Fruit fly (Drosophila melanogaster) whole organism, embryonic: ENCODE measurements around the gene Rpn2.
A peak's percentile ranks its signal among the peaks of the same experiment; 100 is the strongest.

Source experiments
- Aef1 ChIP-seq: fragments of 200-800 bp; sonication (Bioruptor generic); IDR thresholded peaks from 3 replicates; pipeline ENCODE4 v1.3.6; 2022; ENCODE audit warnings: missing biosample characterization, missing genetic modification characterization
- CG11085 ChIP-seq: fragments of 200-800 bp; sonication (Bioruptor generic); IDR thresholded peaks from 2 replicates; pipeline ENCODE4 v1.3.6; 2022; ENCODE audit warnings: missing biosample characterization, missing genetic modification characterization
- CG11456 ChIP-seq: fragments of 200-800 bp; sonication (Bioruptor generic); IDR thresholded peaks from 3 replicates; pipeline ENCODE4 v1.3.6; 2022; ENCODE audit warnings: missing biosample characterization, missing genetic modification characterization
- CG12219 ChIP-seq: fragments of 200-800 bp; sonication (Bioruptor generic); optimal IDR thresholded peaks from 3 replicates; lab custom pipeline; 2018; ENCODE audit warnings: missing biosample characterization, mild to moderate bottlenecking, missing genetic modification characterization
- CG13424 ChIP-seq: fragments of 200-800 bp; sonication (Bioruptor generic); optimal IDR thresholded peaks from 2 replicates; lab custom pipeline; 2019; ENCODE audit warnings: missing biosample characterization, mild to moderate bottlenecking, missing genetic modification characterization, moderate library complexity
- CG14014 ChIP-seq: fragments of 200-800 bp; sonication (Bioruptor generic); IDR thresholded peaks from 2 replicates; pipeline ENCODE4 v1.3.6; 2022; ENCODE audit warnings: missing biosample characterization, missing genetic modification characterization
- CG4282 ChIP-seq: fragments of 200-800 bp; sonication (Bioruptor generic); optimal IDR thresholded peaks from 2 replicates; lab custom pipeline; 2016; ENCODE audit warnings: missing biosample characterization, missing genetic modification characterization
- CG4820 ChIP-seq: fragments of 200-800 bp; sonication (Bioruptor generic); optimal IDR thresholded peaks from 3 replicates; lab custom pipeline; 2016; ENCODE audit warnings: missing biosample characterization, missing genetic modification characterization
- CG6175 ChIP-seq: fragments of 200-800 bp; sonication (Bioruptor generic); IDR thresholded peaks from 3 replicates; pipeline ENCODE4 v1.3.6; 2022; ENCODE audit warnings: missing biosample characterization, missing genetic modification characterization
- CG7556 ChIP-seq: fragments of 200-800 bp; sonication (Bioruptor generic); optimal IDR thresholded peaks from 2 replicates; lab custom pipeline; 2017; ENCODE audit warnings: missing biosample characterization, mild to moderate bottlenecking, missing genetic modification characterization
- CG7987 ChIP-seq: fragments of 200-800 bp; sonication (Bioruptor generic); optimal IDR thresholded peaks from 2 replicates; lab custom pipeline; 2018; ENCODE audit warnings: missing biosample characterization, mild to moderate bottlenecking, missing genetic modification characterization, moderate library complexity
- CG9797 ChIP-seq: fragments of 200-800 bp; sonication (Bioruptor generic); optimal IDR thresholded peaks from 3 replicates; lab custom pipeline; 2018; ENCODE audit warnings: missing biosample characterization, mild to moderate bottlenecking, missing genetic modification characterization
- CG9817 ChIP-seq: fragments of 200-800 bp; sonication (Bioruptor generic); optimal IDR thresholded peaks from 2 replicates; lab custom pipeline; 2018; ENCODE audit warnings: missing biosample characterization, mild to moderate bottlenecking, missing genetic modification characterization, moderate library complexity
- CTCF ChIP-seq: fragments of 200-800 bp; sonication (Bioruptor generic); optimal IDR thresholded peaks from 2 replicates; lab custom pipeline; 2017; ENCODE audit warnings: missing biosample characterization, mild to moderate bottlenecking, missing genetic modification characterization, moderate library complexity
- Deaf1 ChIP-seq: fragments of 200-800 bp; optimal IDR thresholded peaks from 3 replicates; lab custom pipeline; 2019; ENCODE audit warnings: missing biosample characterization, mild to moderate bottlenecking, missing genetic modification characterization, moderate library complexity
- E2f2 ChIP-seq: fragments of 200-800 bp; sonication (Bioruptor generic); IDR thresholded peaks from 2 replicates; pipeline ENCODE4 v1.3.6; 2022; ENCODE audit warnings: missing biosample characterization, missing genetic modification characterization
- Fer3 ChIP-seq: fragments of 200-800 bp; sonication (Bioruptor generic); optimal IDR thresholded peaks from 2 replicates; lab custom pipeline; 2018; ENCODE audit warnings: missing biosample characterization, mild to moderate bottlenecking, missing genetic modification characterization, moderate library complexity
- H15 ChIP-seq: fragments of 200-800 bp; sonication (Bioruptor generic); IDR thresholded peaks from 3 replicates; pipeline ENCODE4 v1.3.6; 2022; ENCODE audit warnings: missing biosample characterization, missing genetic modification characterization
- H2.0 ChIP-seq: fragments of 200-800 bp; sonication (Bioruptor generic); IDR thresholded peaks from 2 replicates; pipeline ENCODE4 v1.3.6; 2022; ENCODE audit warnings: missing biosample characterization, missing genetic modification characterization
- Meics ChIP-seq: fragments of 200-800 bp; sonication (Bioruptor generic); optimal IDR thresholded peaks from 2 replicates; lab custom pipeline; 2017; ENCODE audit warnings: missing biosample characterization, mild to moderate bottlenecking, missing genetic modification characterization
- Nf-YA ChIP-seq: fragments of 200-800 bp; sonication (Bioruptor generic); IDR thresholded peaks from 2 replicates; pipeline ENCODE4 v1.3.6; 2022; ENCODE audit warnings: missing biosample characterization, missing genetic modification characterization
- Nf-YB ChIP-seq: fragments of 200-800 bp; sonication (Bioruptor generic); optimal IDR thresholded peaks from 3 replicates; lab custom pipeline; 2019; ENCODE audit warnings: missing biosample characterization, mild to moderate bottlenecking, missing genetic modification characterization, moderate library complexity
- Opbp ChIP-seq: fragments of 200-800 bp; sonication (Bioruptor generic); IDR thresholded peaks from 3 replicates; pipeline ENCODE4 v1.3.6; 2022; ENCODE audit warnings: missing biosample characterization, missing genetic modification characterization; ENCODE audit not compliant: partially characterized antibody
- Six4 ChIP-seq: fragments of 200-800 bp; sonication (Bioruptor generic); optimal IDR thresholded peaks from 2 replicates; lab custom pipeline; 2016; ENCODE audit warnings: missing biosample characterization, missing genetic modification characterization
- Sox100B ChIP-seq: fragments of 200-800 bp; sonication (Bioruptor generic); optimal IDR thresholded peaks from 3 replicates; lab custom pipeline; 2018; ENCODE audit warnings: missing biosample characterization, mild to moderate bottlenecking, missing genetic modification characterization
- Stat92E ChIP-seq, 3 experiments: fragments of >200 bp in 2 of 3; fragments of 200-800 bp in 1 of 3; sonication (Bioruptor generic) in 1 of 3; optimal IDR thresholded peaks; 2 replicates each; lab custom pipeline; 2017 to 2019; ENCODE audit warnings: missing biosample characterization in 3 of 3, missing genetic modification characterization in 3 of 3, mild to moderate bottlenecking in 1 of 3, moderate library complexity in 1 of 3
- Tbp ChIP-seq: fragments of >200 bp; optimal IDR thresholded peaks from 2 replicates; lab custom pipeline; 2018; ENCODE audit warnings: missing biosample characterization, missing genetic modification characterization
- Usf ChIP-seq: fragments of 200-800 bp; sonication (Bioruptor generic); optimal IDR thresholded peaks from 2 replicates; lab custom pipeline; 2017; ENCODE audit warnings: missing genotype, missing biosample characterization, missing genetic modification characterization
- bab2 ChIP-seq: fragments of 200-800 bp; sonication (Bioruptor generic); optimal IDR thresholded peaks from 2 replicates; lab custom pipeline; 2016; ENCODE audit warnings: missing biosample characterization, missing genetic modification characterization
- bbx ChIP-seq: fragments of 200-800 bp; sonication (Bioruptor generic); IDR thresholded peaks from 2 replicates; pipeline ENCODE4 v1.3.6; 2022; ENCODE audit warnings: missing biosample characterization, missing genetic modification characterization; ENCODE audit not compliant: partially characterized antibody
- dimm ChIP-seq: fragments of 200-800 bp; sonication (Bioruptor generic); IDR thresholded peaks from 2 replicates; pipeline ENCODE4 v1.3.6; 2022; ENCODE audit warnings: missing biosample characterization, missing genetic modification characterization
- ems ChIP-seq: fragments of 200-800 bp; sonication (Bioruptor generic); optimal IDR thresholded peaks from 3 replicates; lab custom pipeline; 2016; ENCODE audit warnings: missing biosample characterization, missing genetic modification characterization
- esg ChIP-seq: fragments of 200-800 bp; sonication (Bioruptor generic); conservative IDR thresholded peaks from 2 replicates; pipeline ENCODE4 v1.3.6; 2022; ENCODE audit warnings: missing biosample characterization, missing genetic modification characterization
- fd102C ChIP-seq: fragments of 200-800 bp; sonication (Bioruptor generic); optimal IDR thresholded peaks from 2 replicates; lab custom pipeline; 2018; ENCODE audit warnings: missing biosample characterization, mild to moderate bottlenecking, missing genetic modification characterization, moderate library complexity
- ftz-f1 ChIP-seq: fragments of 200-800 bp; sonication (Bioruptor generic); optimal IDR thresholded peaks from 2 replicates; lab custom pipeline; 2016; ENCODE audit warnings: missing biosample characterization, missing genetic modification characterization
- gcm2 ChIP-seq: fragments of 200-800 bp; sonication (Bioruptor generic); optimal IDR thresholded peaks from 2 replicates; lab custom pipeline; 2016; ENCODE audit warnings: missing biosample characterization, missing genetic modification characterization
- gt ChIP-seq: fragments of 200-800 bp; sonication (Bioruptor generic); IDR thresholded peaks from 2 replicates; pipeline ENCODE4 v1.3.6; 2022; ENCODE audit warnings: missing biosample characterization, missing genetic modification characterization
- nmo ChIP-seq: fragments of 200-800 bp; sonication (Bioruptor generic); optimal IDR thresholded peaks from 2 replicates; lab custom pipeline; 2018; ENCODE audit warnings: missing biosample characterization, mild to moderate bottlenecking, missing genetic modification characterization, moderate library complexity
- oc ChIP-seq: fragments of 200-800 bp; sonication (Bioruptor generic); optimal IDR thresholded peaks from 2 replicates; lab custom pipeline; 2018; ENCODE audit warnings: missing biosample characterization, mild to moderate bottlenecking, missing genetic modification characterization, moderate library complexity
- p53 ChIP-seq: fragments of 200-800 bp; sonication (Bioruptor generic); optimal IDR thresholded peaks from 2 replicates; lab custom pipeline; 2016; ENCODE audit warnings: missing biosample characterization, missing genetic modification characterization
- pho ChIP-seq: fragments of 200-800 bp; sonication (Bioruptor generic); optimal IDR thresholded peaks from 2 replicates; lab custom pipeline; 2016; ENCODE audit warnings: missing biosample characterization, missing genetic modification characterization
- ro ChIP-seq: fragments of 200-800 bp; sonication (Bioruptor generic); IDR thresholded peaks from 2 replicates; pipeline ENCODE4 v1.3.6; 2022; ENCODE audit warnings: missing biosample characterization, missing genetic modification characterization
- sima ChIP-seq: fragments of 200-800 bp; sonication (Bioruptor generic); optimal IDR thresholded peaks from 2 replicates; lab custom pipeline; 2016; ENCODE audit warnings: missing biosample characterization, missing genetic modification characterization
- ssp ChIP-seq: fragments of 200-800 bp; sonication (Bioruptor generic); IDR thresholded peaks from 2 replicates; pipeline ENCODE4 v1.3.6; 2022; ENCODE audit warnings: missing biosample characterization, missing genetic modification characterization
- tll ChIP-seq, 2 experiments: fragments of 200-800 bp in 1 of 2; fragments of >200 bp in 1 of 2; sonication (Bioruptor generic) in 1 of 2; optimal IDR thresholded peaks; 2 replicates each; lab custom pipeline; 2017 to 2019; ENCODE audit warnings: missing biosample characterization in 2 of 2, missing genetic modification characterization in 2 of 2, mild to moderate bottlenecking in 1 of 2, moderate library complexity in 1 of 2
- trh ChIP-seq: fragments of 200-800 bp; sonication (Bioruptor generic); optimal IDR thresholded peaks from 2 replicates; lab custom pipeline; 2016; ENCODE audit warnings: missing biosample characterization, missing genetic modification characterization
- ttk ChIP-seq: fragments of 200-800 bp; sonication (Bioruptor generic); IDR thresholded peaks from 2 replicates; pipeline ENCODE4 v2.1.2; 2022; ENCODE audit warnings: missing biosample characterization, missing genetic modification characterization
- yki ChIP-seq: fragments of >200 bp; optimal IDR thresholded peaks from 3 replicates; lab custom pipeline; 2018
- zen ChIP-seq: fragments of 200-800 bp; sonication (Bioruptor generic); optimal IDR thresholded peaks from 3 replicates; lab custom pipeline; 2018; ENCODE audit warnings: missing biosample characterization, mild to moderate bottlenecking, missing genetic modification characterization, moderate library complexity
- zen2 ChIP-seq: fragments of 200-800 bp; sonication (Bioruptor generic); IDR thresholded peaks from 3 replicates; pipeline ENCODE4 v1.3.6; 2022; ENCODE audit warnings: missing biosample characterization, missing genetic modification characterization; ENCODE audit not compliant: partially characterized antibody

Gene Rpn2

DNA sequence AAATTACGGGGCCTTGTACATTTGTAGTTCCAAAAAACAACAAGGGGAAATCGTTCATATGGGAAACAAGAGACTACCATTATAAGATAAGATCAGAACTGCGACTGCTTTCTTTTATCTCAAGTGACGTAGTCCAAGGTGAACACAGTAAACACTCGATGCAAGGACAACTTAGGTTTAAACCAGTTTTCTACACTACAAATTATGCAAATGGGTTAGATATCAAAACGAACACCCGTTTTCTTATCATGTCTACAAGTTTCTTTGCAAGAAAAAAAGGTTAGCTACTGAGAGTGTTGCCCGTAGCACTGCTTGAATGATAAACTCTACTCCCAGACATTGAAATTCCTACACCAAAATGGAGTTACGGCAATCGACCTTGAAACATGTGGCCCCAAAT is 29.2 kb upstream of the Rpn2 start (continued):
- TF ChIP-seq zen (tag; lab: Kevin White, UChicago) (peak; percentile 60), tll (GFP tag; optimal IDR thresholded peaks at IDR 0.05; lab: Kevin White, UChicago) (no peak), Nf-YA (GFP tag; lab: Robert Waterston, UW) (peak; percentile 55; the same call in 1 of the 2 replicates), pho (peak; percentile 49), CG7556 (GFP tag; lab: Kevin White, UChicago) (peak; percentile 38), ttk (peak; percentile 73), Tbp (GFP tag; lab: Kevin White, UChicago) (no peak), Stat92E (GFP tag; optimal IDR thresholded peaks at IDR 0.05; lab: Kevin White, UChicago) (no peak), trh (no peak), Six4 (GFP tag; lab: Kevin White, UChicago) (peak; percentile 48), ems (GFP tag; lab: Kevin White, UChicago) (peak; percentile 49)

DNA sequence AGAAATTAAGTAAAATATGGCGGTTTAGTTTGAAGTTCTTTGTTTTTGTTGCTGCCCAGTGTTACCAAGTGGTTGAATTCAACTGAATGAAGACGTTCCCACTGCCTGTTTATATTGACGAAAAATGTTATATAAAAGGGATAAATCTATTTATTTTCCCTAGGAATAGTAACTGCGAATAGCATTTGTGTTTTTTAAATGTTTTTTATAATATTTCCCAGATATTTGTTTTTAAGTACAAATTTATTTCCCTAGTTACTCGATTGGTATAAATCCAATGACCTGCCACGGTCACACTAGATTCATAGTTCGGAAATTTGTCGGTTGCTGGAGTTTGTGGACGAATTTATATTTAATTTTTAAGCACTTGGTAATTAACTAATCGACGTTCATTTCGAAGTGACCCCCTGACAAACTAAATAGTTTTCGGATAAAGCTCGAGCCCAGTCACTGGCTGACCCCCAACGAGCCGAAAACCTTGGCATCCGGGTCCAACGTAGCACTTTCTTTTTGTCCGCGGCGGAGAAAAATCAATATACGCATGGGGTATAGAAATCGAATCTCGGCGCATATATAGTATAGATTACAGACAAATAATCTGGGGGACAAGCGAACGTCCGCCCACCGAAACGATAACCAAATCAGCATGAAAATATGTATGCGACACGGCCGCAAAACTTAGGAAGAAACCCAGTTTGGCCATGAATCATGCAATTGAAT is 22.3 kb upstream of the Rpn2 start, which contains the start of the genes dgt6 and Vha100-1:
Gene dgt6 (minus strand): TSS at position 71 of the 720 bp plus-strand sequence.
Gene Vha100-1 (plus strand): TSS at position 292 of the 720 bp plus-strand sequence.
- TF ChIP-seq p53 (no peak), CG13424 (peak; percentile 21), gt (GFP tag; lab: Robert Waterston, UW) (no peak), Aef1 (GFP tag; lab: Robert Waterston, UW) (peak; percentile 89), Opbp (GFP tag; lab: Robert Waterston, UW) (no peak), Deaf1 (tag; lab: Kevin White, UChicago) (peak; percentile 63), esg (GFP tag; lab: Robert Waterston, UW) (no peak), zen2 (GFP tag; lab: Robert Waterston, UW) (no peak), CG9797 (GFP tag; lab: Kevin White, UChicago) (peak; percentile 83), yki (lab: Kevin White, UChicago) (no peak), dimm (no peak), sima (GFP tag; lab: Kevin White, UChicago) (no peak), H2.0 (GFP tag; lab: Robert Waterston, UW) (no peak), CG11456 (GFP tag; lab: Robert Waterston, UW) (no peak), fd102C (GFP tag; lab: Kevin White, UChicago) (no peak), ftz-f1 (GFP tag; lab: Kevin White, UChicago) (no peak), gcm2 (GFP tag; lab: Kevin White, UChicago) (no peak), ro (GFP tag; lab: Robert Waterston, UW) (no peak), CG12219 (no peak), E2f2 (GFP tag; lab: Robert Waterston, UW) (peak; percentile 85), Meics (GFP tag; lab: Kevin White, UChicago) (peak; percentile 1), ssp (peak; percentile 87), CG7987 (GFP tag; lab: Kevin White, UChicago) (no peak), bbx (no peak), Sox100B (no peak), CTCF (peak; percentile 61), nmo (peak; percentile 65), CG11085 (GFP tag; lab: Robert Waterston, UW) (no peak), Usf (GFP tag; lab: Kevin White, UChicago) (no peak), CG4820 (GFP tag; lab: Kevin White, UChicago) (peak; percentile 29), Nf-YB (GFP tag; lab: Kevin White, UChicago) (no peak), CG6175 (GFP tag; lab: Robert Waterston, UW) (no peak), CG4282 (GFP tag; lab: Kevin White, UChicago) (no peak), bab2 (GFP tag; lab: Kevin White, UChicago) (peak; percentile 26), Fer3 (tag; lab: Kevin White, UChicago) (peak; percentile 6), CG9817 (tag; lab: Kevin White, UChicago) (no peak), CG14014 (GFP tag; lab: Robert Waterston, UW) (no peak), H15 (GFP tag; lab: Robert Waterston, UW) (no peak), oc (tag; lab: Kevin White, UChicago) (no peak)
